Fruit fly (Drosophila melanogaster): ENCODE measurements around the gene pad.

dm6 chr3R:16385586-16385985 lies 43.5 kb downstream of the pad start:
- TF ChIP-seq CG8478 (optimal IDR thresholded peaks at IDR 0.05) (no peak), CTCF (optimal IDR thresholded peaks at IDR 0.05) (no peak)
